ENCODE assay signal across 1 fruit fly cellular context in the genomic region with DNA sequence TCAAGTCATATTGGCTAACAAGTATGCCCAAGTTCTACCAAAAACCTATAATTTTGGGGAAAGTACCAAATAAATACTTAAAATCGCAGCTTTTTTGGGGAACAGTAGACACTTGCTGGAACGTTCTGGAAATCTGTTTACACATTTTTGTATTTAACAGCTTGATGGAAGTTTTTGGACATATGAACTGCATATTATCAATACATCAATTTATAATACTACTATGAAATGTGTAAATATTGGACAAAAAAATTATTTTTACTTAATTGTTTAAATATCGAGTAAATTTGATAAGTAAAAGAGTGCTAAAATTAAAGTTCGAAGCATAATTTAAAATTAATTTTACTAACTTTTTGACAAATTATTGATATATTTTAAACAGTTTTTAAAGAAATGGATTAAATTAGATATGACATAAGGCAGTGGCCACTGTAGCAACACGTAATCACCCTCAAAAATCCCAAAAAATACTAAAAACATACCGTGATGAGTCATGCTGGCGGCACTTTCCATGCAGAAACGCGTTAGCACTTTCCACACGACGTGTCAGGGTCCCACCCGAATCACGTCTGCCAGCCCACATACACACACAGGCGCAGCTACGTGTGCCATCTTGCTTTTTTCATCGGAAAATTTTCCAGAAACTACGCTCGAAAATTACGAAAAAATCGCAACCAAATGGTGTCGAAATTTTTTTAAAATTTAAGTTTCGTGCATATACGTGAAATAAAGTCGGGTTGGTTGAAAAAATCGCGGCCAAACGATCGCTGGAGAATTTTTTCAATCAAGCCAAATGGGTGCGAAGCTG.
TF ChIP-seq lines count a peak whose summit lies in the region.

TSS of gene Sirt1 (plus strand) at position 571 of the 808 bp plus-strand sequence.

TF ChIP-seq in whole organism, embryonic, 481 proteins besides CTCF, POLR2A, EP300 and RAD21 (continued from another document and continues in another):
- TF ChIP-seq CG2120 (GFP tag; optimal IDR thresholded peaks at IDR 0.05; lab: Kevin White, UChicago): peak; percentile 85
- TF ChIP-seq zen2 (GFP tag; IDR thresholded peaks at IDR 0.05; lab: Robert Waterston, UW; ENCODE audit: partially characterized antibody): no peak
- peak; percentile 74 for TF ChIP-seq Fer2 (tag; optimal IDR thresholded peaks at IDR 0.05; lab: Kevin White, UChicago)
- TF ChIP-seq lmd (GFP tag; IDR thresholded peaks at IDR 0.05; lab: Robert Waterston, UW): peak; percentile 90
- TF ChIP-seq E2f2 (GFP tag; IDR thresholded peaks at IDR 0.05; lab: Robert Waterston, UW): peak; percentile 43; the same call in 1 of the 2 replicates
- no peak for TF ChIP-seq CG9876 (GFP tag; optimal IDR thresholded peaks at IDR 0.05; lab: Kevin White, UChicago)
- TF ChIP-seq CG1603 (tag; optimal IDR thresholded peaks at IDR 0.05; lab: Kevin White, UChicago): no peak
- peak; percentile 4 for TF ChIP-seq eyg (GFP tag; optimal IDR thresholded peaks at IDR 0.05; lab: Kevin White, UChicago)
- no peak for TF ChIP-seq abd-A (tag; optimal IDR thresholded peaks at IDR 0.05; lab: Kevin White, UChicago)
- no peak for TF ChIP-seq hbn (GFP tag; IDR thresholded peaks at IDR 0.05; lab: Robert Waterston, UW; ENCODE audit: partially characterized antibody)
- TF ChIP-seq odd (GFP tag; optimal IDR thresholded peaks at IDR 0.05; lab: Kevin White, UChicago): peak; percentile 80
- TF ChIP-seq CG6854 (GFP tag; optimal IDR thresholded peaks at IDR 0.05; lab: Kevin White, UChicago): peak; percentile 29
- peak; percentile 57 for TF ChIP-seq CG16863 (GFP tag; optimal IDR thresholded peaks at IDR 0.05; lab: Kevin White, UChicago)
- TF ChIP-seq Aef1 (GFP tag; IDR thresholded peaks at IDR 0.05; lab: Robert Waterston, UW): peak; percentile 71; the same call in 2 of the 3 replicates
- TF ChIP-seq en (GFP tag; optimal IDR thresholded peaks at IDR 0.05; lab: Kevin White, UChicago): no peak
- peak; percentile 59 for TF ChIP-seq pnt (GFP tag; optimal IDR thresholded peaks at IDR 0.05; lab: Kevin White, UChicago)
- peak; percentile 74 for TF ChIP-seq ssp (GFP tag; IDR thresholded peaks at IDR 0.05; lab: Robert Waterston, UW)
- TF ChIP-seq MBD-R2 (GFP tag; IDR thresholded peaks at IDR 0.05; lab: Robert Waterston, UW): no peak
- TF ChIP-seq Hmr (GFP tag; optimal IDR thresholded peaks at IDR 0.05; lab: Kevin White, UChicago): peak; percentile 86
- TF ChIP-seq CG17361 (GFP tag; IDR thresholded peaks at IDR 0.05; lab: Robert Waterston, UW): peak; percentile 98
- no peak for TF ChIP-seq vnd (GFP tag; IDR thresholded peaks at IDR 0.05; lab: Robert Waterston, UW; ENCODE audit: partially characterized antibody)
- peak; percentile 75 for TF ChIP-seq D19B (GFP tag; optimal IDR thresholded peaks at IDR 0.05; lab: Kevin White, UChicago)
- TF ChIP-seq Mad (GFP tag; optimal IDR thresholded peaks at IDR 0.05; lab: Kevin White, UChicago): peak; percentile 46
- no peak for TF ChIP-seq otp (GFP tag; IDR thresholded peaks at IDR 0.05; lab: Robert Waterston, UW)
- peak; percentile 57 for TF ChIP-seq trh (GFP tag; optimal IDR thresholded peaks at IDR 0.05; lab: Kevin White, UChicago)
- TF ChIP-seq sens (GFP tag; lab: Kevin White, UChicago): peak; percentile 91
- TF ChIP-seq CG7372 (GFP tag; IDR thresholded peaks at IDR 0.05; lab: Robert Waterston, UW): peak; percentile 84
- TF ChIP-seq CG14860 (GFP tag; IDR thresholded peaks at IDR 0.05; lab: Robert Waterston, UW; ENCODE audit: partially characterized antibody): no peak
- TF ChIP-seq CG17568 (GFP tag; optimal IDR thresholded peaks at IDR 0.05; lab: Kevin White, UChicago): peak; percentile 35
- TF ChIP-seq Xrp1 (GFP tag; IDR thresholded peaks at IDR 0.05; lab: Robert Waterston, UW): peak; percentile 80
- TF ChIP-seq sima (GFP tag; optimal IDR thresholded peaks at IDR 0.05; lab: Kevin White, UChicago): no peak
- 0 out of 3 replicates have a peak, but pooled peaks have one; percentile 47 for TF ChIP-seq CG14050 (GFP tag; IDR thresholded peaks at IDR 0.05; lab: Robert Waterston, UW)
- TF ChIP-seq stwl (tag; optimal IDR thresholded peaks at IDR 0.05; lab: Kevin White, UChicago): peak; percentile 18
- peak; percentile 74 for TF ChIP-seq Rfx (GFP tag; IDR thresholded peaks at IDR 0.05; lab: Robert Waterston, UW)
- TF ChIP-seq tio (GFP tag; optimal IDR thresholded peaks at IDR 0.05; lab: Kevin White, UChicago): peak; percentile 94
- peak; percentile 88 for TF ChIP-seq CG8924 (tag; optimal IDR thresholded peaks at IDR 0.05; lab: Kevin White, UChicago)
- no peak for TF ChIP-seq HmgD (GFP tag; optimal IDR thresholded peaks at IDR 0.05; lab: Kevin White, UChicago)
- peak; percentile 32; the same call in 1 of the 2 replicates for TF ChIP-seq Taf1 (GFP tag; IDR thresholded peaks at IDR 0.05; lab: Robert Waterston, UW)
- peak; percentile 73 for TF ChIP-seq CG14667 (GFP tag; IDR thresholded peaks at IDR 0.05; lab: Robert Waterston, UW)
- TF ChIP-seq CoRest (tag; optimal IDR thresholded peaks at IDR 0.05; lab: Kevin White, UChicago): peak; percentile 98
- TF ChIP-seq CG10979 (tag; optimal IDR thresholded peaks at IDR 0.05; lab: Kevin White, UChicago): peak; percentile 87
- TF ChIP-seq lilli (GFP tag; optimal IDR thresholded peaks at IDR 0.05; lab: Kevin White, UChicago): peak; percentile 76
- TF ChIP-seq CG8359 (GFP tag; optimal IDR thresholded peaks at IDR 0.05; lab: Kevin White, UChicago; ENCODE audit: borderline replicate concordance): peak; percentile 39
- peak; percentile 66; the same call in 1 of the 2 replicates for TF ChIP-seq ro (GFP tag; IDR thresholded peaks at IDR 0.05; lab: Robert Waterston, UW)
- peak; percentile 71 for TF ChIP-seq CG17359 (tag; optimal IDR thresholded peaks at IDR 0.05; lab: Kevin White, UChicago)
- TF ChIP-seq ttk (GFP tag; IDR thresholded peaks at IDR 0.05; lab: Robert Waterston, UW): peak; percentile 64
- peak; percentile 85 for TF ChIP-seq NFAT (GFP tag; IDR thresholded peaks at IDR 0.05; lab: Robert Waterston, UW)
- TF ChIP-seq chif (GFP tag; optimal IDR thresholded peaks at IDR 0.05; lab: Kevin White, UChicago): peak; percentile 23 to 70
- peak; percentile 81 for TF ChIP-seq zen (tag; optimal IDR thresholded peaks at IDR 0.05; lab: Kevin White, UChicago)
- peak; percentile 58 for TF ChIP-seq CG43689 (GFP tag; IDR thresholded peaks at IDR 0.05; lab: Robert Waterston, UW)
- peak; percentile 66; the same call in 1 of the 3 replicates for TF ChIP-seq zfh1 (GFP tag; IDR thresholded peaks at IDR 0.05; lab: Robert Waterston, UW)
- TF ChIP-seq salm (tag; optimal IDR thresholded peaks at IDR 0.05; lab: Kevin White, UChicago): peak; percentile 48
- TF ChIP-seq C15 (GFP tag; IDR thresholded peaks at IDR 0.05; lab: Robert Waterston, UW): no peak
- peak; percentile 79 for TF ChIP-seq E2f1 (GFP tag; IDR thresholded peaks at IDR 0.05; lab: Robert Waterston, UW)
- TF ChIP-seq wdn (GFP tag; IDR thresholded peaks at IDR 0.05; lab: Robert Waterston, UW): peak; percentile 66
- TF ChIP-seq CG9932 (GFP tag; IDR thresholded peaks at IDR 0.05; lab: Robert Waterston, UW): peak; percentile 83
- TF ChIP-seq Adf1 (GFP tag; IDR thresholded peaks at IDR 0.05; lab: Robert Waterston, UW): no peak
- TF ChIP-seq vvl (GFP tag; IDR thresholded peaks at IDR 0.05; lab: Robert Waterston, UW): peak; percentile 66
- TF ChIP-seq CG12155 (GFP tag; optimal IDR thresholded peaks at IDR 0.05; lab: Kevin White, UChicago): peak; percentile 84
- TF ChIP-seq CG12299 (tag; optimal IDR thresholded peaks at IDR 0.05; lab: Kevin White, UChicago): peak; percentile 61
- TF ChIP-seq tgo (GFP tag; IDR thresholded peaks at IDR 0.05; lab: Robert Waterston, UW): peak; percentile 84
- TF ChIP-seq prd (optimal IDR thresholded peaks at IDR 0.05; lab: Kevin White, UChicago): no peak
- peak; percentile 89 for TF ChIP-seq prd (GFP tag; IDR thresholded peaks at IDR 0.05; lab: Robert Waterston, UW)
- TF ChIP-seq CG2199 (GFP tag; IDR thresholded peaks at IDR 0.05; lab: Robert Waterston, UW): no peak
- peak; percentile 67 for TF ChIP-seq CG6654 (GFP tag; optimal IDR thresholded peaks at IDR 0.05; lab: Kevin White, UChicago)
- TF ChIP-seq CG15269 (tag; optimal IDR thresholded peaks at IDR 0.05; lab: Kevin White, UChicago): peak; percentile 90
- peak; percentile 80 for TF ChIP-seq CG11695 (GFP tag; IDR thresholded peaks at IDR 0.05; lab: Robert Waterston, UW)
- TF ChIP-seq cwo (GFP tag; optimal IDR thresholded peaks at IDR 0.05; lab: Kevin White, UChicago): peak; percentile 72
- TF ChIP-seq hb (GFP tag; IDR thresholded peaks at IDR 0.05; lab: Robert Waterston, UW; ENCODE audit: partially characterized antibody): no peak
- TF ChIP-seq CG13775 (GFP tag; optimal IDR thresholded peaks at IDR 0.05; lab: Kevin White, UChicago): peak; percentile 91
- TF ChIP-seq Myb (GFP tag; optimal IDR thresholded peaks at IDR 0.05; lab: Kevin White, UChicago): no peak
- TF ChIP-seq CG9727 (GFP tag; optimal IDR thresholded peaks at IDR 0.05; lab: Kevin White, UChicago): peak; percentile 93
- TF ChIP-seq Oli (tag; optimal IDR thresholded peaks at IDR 0.05; lab: Kevin White, UChicago): peak; percentile 91
- TF ChIP-seq org-1 (GFP tag; optimal IDR thresholded peaks at IDR 0.05; lab: Kevin White, UChicago): peak; percentile 72
- TF ChIP-seq CG4730 (GFP tag; IDR thresholded peaks at IDR 0.05; lab: Robert Waterston, UW): peak; percentile 67
- no peak for TF ChIP-seq Lpt (GFP tag; optimal IDR thresholded peaks at IDR 0.05; lab: Kevin White, UChicago)
- TF ChIP-seq oc (tag; optimal IDR thresholded peaks at IDR 0.05; lab: Kevin White, UChicago): no peak
- TF ChIP-seq CG7987 (GFP tag; optimal IDR thresholded peaks at IDR 0.05; lab: Kevin White, UChicago): peak; percentile 24
- TF ChIP-seq Hr51 (GFP tag; optimal IDR thresholded peaks at IDR 0.05; lab: Kevin White, UChicago): peak; percentile 7 to 89
- TF ChIP-seq PHDP (tag; optimal IDR thresholded peaks at IDR 0.05; lab: Kevin White, UChicago): peak; percentile 84
- peak; percentile 18 for TF ChIP-seq Camta (GFP tag; optimal IDR thresholded peaks at IDR 0.05; lab: Kevin White, UChicago)
- TF ChIP-seq CG17186 (GFP tag; optimal IDR thresholded peaks at IDR 0.05; lab: Kevin White, UChicago): no peak
- no peak for TF ChIP-seq CG17912 (GFP tag; optimal IDR thresholded peaks at IDR 0.05; lab: Kevin White, UChicago)
- no peak for TF ChIP-seq CG11398 (GFP tag; optimal IDR thresholded peaks at IDR 0.05; lab: Kevin White, UChicago)
- peak; percentile 75 for TF ChIP-seq croc (GFP tag; conservative IDR thresholded peaks at IDR 0.05; lab: Robert Waterston, UW)
- 0 out of 2 replicates have a peak, but pooled peaks have one; percentile 16 for TF ChIP-seq CG10321 (GFP tag; IDR thresholded peaks at IDR 0.05; lab: Robert Waterston, UW)
- TF ChIP-seq aop (GFP tag; IDR thresholded peaks at IDR 0.05; lab: Robert Waterston, UW): no peak
- TF ChIP-seq CG4424 (GFP tag; optimal IDR thresholded peaks at IDR 0.05; lab: Kevin White, UChicago): peak; percentile 90
- peak; percentile 63 for TF ChIP-seq ranshi (GFP tag; IDR thresholded peaks at IDR 0.05; lab: Robert Waterston, UW)
- no peak for TF ChIP-seq exex (tag; optimal IDR thresholded peaks at IDR 0.05; lab: Kevin White, UChicago)
- peak; percentile 19 for TF ChIP-seq NK7.1 (GFP tag; optimal IDR thresholded peaks at IDR 0.05; lab: Kevin White, UChicago)
- no peak for TF ChIP-seq CG10565 (GFP tag; optimal IDR thresholded peaks at IDR 0.05; lab: Kevin White, UChicago)
- peak; percentile 73 for TF ChIP-seq Elba2 (GFP tag; optimal IDR thresholded peaks at IDR 0.05; lab: Kevin White, UChicago)
- peak; percentile 82 for TF ChIP-seq CG8388 (GFP tag; optimal IDR thresholded peaks at IDR 0.05; lab: Kevin White, UChicago)
- no peak for TF ChIP-seq crc (GFP tag; optimal IDR thresholded peaks at IDR 0.05; lab: Kevin White, UChicago)
- peak; percentile 68 for TF ChIP-seq bab2 (GFP tag; optimal IDR thresholded peaks at IDR 0.05; lab: Kevin White, UChicago)
- peak; percentile 88 for TF ChIP-seq CG9215 (GFP tag; IDR thresholded peaks at IDR 0.05; lab: Robert Waterston, UW)
- peak; percentile 91 for TF ChIP-seq Meics (GFP tag; optimal IDR thresholded peaks at IDR 0.05; lab: Kevin White, UChicago)
- TF ChIP-seq CG31441 (GFP tag; IDR thresholded peaks at IDR 0.05; lab: Robert Waterston, UW): peak; percentile 92
- TF ChIP-seq CG34376 (GFP tag; optimal IDR thresholded peaks at IDR 0.05; lab: Kevin White, UChicago): peak; percentile 43
- TF ChIP-seq ATbp (GFP tag; optimal IDR thresholded peaks at IDR 0.05; lab: Kevin White, UChicago): peak; percentile 62
- TF ChIP-seq CG9817 (tag; optimal IDR thresholded peaks at IDR 0.05; lab: Kevin White, UChicago): peak; percentile 84
- no peak for TF ChIP-seq dm (GFP tag; optimal IDR thresholded peaks at IDR 0.05; lab: Kevin White, UChicago)
- peak; percentile 77 for TF ChIP-seq CG17385 (GFP tag; optimal IDR thresholded peaks at IDR 0.05; lab: Kevin White, UChicago)
- peak; percentile 66 for TF ChIP-seq Mrtf (GFP tag; IDR thresholded peaks at IDR 0.05; lab: Robert Waterston, UW)
- peak; percentile 39 for TF ChIP-seq CG9609 (GFP tag; optimal IDR thresholded peaks at IDR 0.05; lab: Kevin White, UChicago)
- TF ChIP-seq ac (GFP tag; optimal IDR thresholded peaks at IDR 0.05; lab: Kevin White, UChicago): no peak
- TF ChIP-seq Dp (GFP tag; optimal IDR thresholded peaks at IDR 0.05; lab: Kevin White, UChicago): no peak
- TF ChIP-seq crp (GFP tag; optimal IDR thresholded peaks at IDR 0.05; lab: Kevin White, UChicago): peak in 1 of 2 experiments; percentile 49
- peak; percentile 72 for TF ChIP-seq CG3407 (GFP tag; optimal IDR thresholded peaks at IDR 0.05; lab: Kevin White, UChicago)
- TF ChIP-seq CG10147 (GFP tag; optimal IDR thresholded peaks at IDR 0.05; lab: Kevin White, UChicago): peak; percentile 85
- peak; percentile 74; the same call in 1 of the 2 replicates for TF ChIP-seq CG14014 (GFP tag; IDR thresholded peaks at IDR 0.05; lab: Robert Waterston, UW)
- TF ChIP-seq CG2889 (GFP tag; IDR thresholded peaks at IDR 0.05; lab: Robert Waterston, UW): peak; percentile 54; the same call in 1 of the 3 replicates
- TF ChIP-seq CG13123 (GFP tag; optimal IDR thresholded peaks at IDR 0.05; lab: Kevin White, UChicago): peak; percentile 72
- TF ChIP-seq CG18764 (GFP tag; optimal IDR thresholded peaks at IDR 0.05; lab: Kevin White, UChicago): peak; percentile 77
- no peak for TF ChIP-seq ems (GFP tag; optimal IDR thresholded peaks at IDR 0.05; lab: Kevin White, UChicago)
- no peak for TF ChIP-seq CG8478 (optimal IDR thresholded peaks at IDR 0.05; lab: Kevin White, UChicago)
- TF ChIP-seq mirr (GFP tag; optimal IDR thresholded peaks at IDR 0.05; lab: Kevin White, UChicago): no peak
- TF ChIP-seq kay (GFP tag; optimal IDR thresholded peaks at IDR 0.05; lab: Kevin White, UChicago): peak; percentile 100
- peak; percentile 47 for TF ChIP-seq CG3065 (GFP tag; optimal IDR thresholded peaks at IDR 0.05; lab: Kevin White, UChicago)
- TF ChIP-seq Dip3 (GFP tag; optimal IDR thresholded peaks at IDR 0.05; lab: Kevin White, UChicago): peak; percentile 43
